Worm (Caenorhabditis elegans) whole organism, L1 larva: ENCODE measurements around the gene Y54F10AM.6.

ENCODE experiments used
- ama-1 ChIP-seq: fragments of 150-350 bp; optimal IDR thresholded peaks from 2 replicates; lab custom pipeline; 2014
- elt-2 ChIP-seq: sonication (generic microtip); optimal IDR thresholded peaks from 2 replicates; lab custom pipeline; 2016; ENCODE audit warnings: missing genetic modification characterization, mild to moderate bottlenecking, inconsistent platforms, missing compliant biosample characterization, missing genetic modification reagents
- mef-2 ChIP-seq: fragments of 150-350 bp; optimal IDR thresholded peaks from 2 replicates; lab custom pipeline; 2014; ENCODE audit warnings: missing biosample characterization, missing genetic modification characterization
- nhr-11 ChIP-seq: fragments of 150-350 bp; optimal IDR thresholded peaks from 2 replicates; lab custom pipeline; 2014; ENCODE audit warnings: missing biosample characterization, missing genetic modification characterization
- nhr-19 ChIP-seq: fragments of 200-800 bp; sonication (Bioruptor generic); conservative IDR thresholded peaks from 2 replicates; pipeline ENCODE4 v1.3.6; 2022; ENCODE audit warnings: missing genetic modification characterization, missing compliant biosample characterization
- nhr-76 ChIP-seq: sonication (generic microtip); optimal IDR thresholded peaks from 2 replicates; lab custom pipeline; 2017; ENCODE audit warnings: missing biosample characterization, missing genetic modification characterization
- nhr-90 ChIP-seq: sonication (generic microtip); optimal IDR thresholded peaks from 2 replicates; lab custom pipeline; 2016; ENCODE audit warnings: mild to moderate bottlenecking, missing genetic modification characterization, missing compliant biosample characterization; ENCODE audit not compliant: poor library complexity
- ztf-11 ChIP-seq, 2 experiments: sonication (generic microtip); optimal IDR thresholded peaks; 2 replicates each; lab custom pipeline; 2016 to 2017; ENCODE audit warnings: missing genetic modification characterization in 2 of 2, missing biosample characterization in 1 of 2, missing compliant biosample characterization in 1 of 2
- ztf-4 ChIP-seq: fragments of 150-350 bp; optimal IDR thresholded peaks from 2 replicates; lab custom pipeline; 2014; ENCODE audit warnings: missing biosample characterization, missing genetic modification characterization

Gene Y54F10AM.6

ce11 chrIII:2560763-2561162 lies 52.1 kb downstream of the Y54F10AM.6 start:
- no peak for TF ChIP-seq ztf-4
- no peak for TF ChIP-seq elt-2
- TF ChIP-seq ama-1 (lab: Kevin White, UChicago): no peak
- TF ChIP-seq nhr-76: no peak
- TF ChIP-seq nhr-19: no peak

ce11 chrIII:2561410-2561809 lies 52.8 kb downstream of the Y54F10AM.6 start, which contains the start of gene nhr-239:
nhr-239 (plus strand) TSS chrIII:2561710.
- no peak for TF ChIP-seq mef-2 (tag; lab: Kevin White, UChicago)
- TF ChIP-seq ztf-11 (tag; optimal IDR thresholded peaks at IDR 0.05; lab: Kevin White, UChicago): no peak
- TF ChIP-seq nhr-90 (tag; lab: Kevin White, UChicago): no peak
- TF ChIP-seq nhr-11 (tag; lab: Kevin White, UChicago): no peak
